Worm (Caenorhabditis elegans) whole organism, L2 larva: ENCODE measurements around the gene C06A1.3.

ENCODE experiments used
- ama-1 ChIP-seq: fragments of 150-350 bp; optimal IDR thresholded peaks from 2 replicates; lab custom pipeline; 2018; ENCODE audit warnings: inconsistent platforms
- dmd-4 ChIP-seq: sonication (generic microtip); optimal IDR thresholded peaks from 2 replicates; lab custom pipeline; 2017; ENCODE audit warnings: missing biosample characterization, missing genetic modification characterization
- lin-11 ChIP-seq: fragments of 150-350 bp; sonication (generic microtip); optimal IDR thresholded peaks from 2 replicates; lab custom pipeline; 2014; ENCODE audit warnings: missing biosample characterization, missing genetic modification characterization, inconsistent platforms, mixed read lengths
- mbf-1 ChIP-seq: sonication (generic microtip); optimal IDR thresholded peaks from 2 replicates; lab custom pipeline; 2017; ENCODE audit warnings: missing biosample characterization, missing genetic modification characterization
- nhr-11 ChIP-seq: fragments of 150-350 bp; optimal IDR thresholded peaks from 2 replicates; lab custom pipeline; 2014; ENCODE audit warnings: missing biosample characterization, missing genetic modification characterization
- unc-62 ChIP-seq: fragments of 150-350 bp; optimal IDR thresholded peaks from 2 replicates; lab custom pipeline; 2014; ENCODE audit warnings: missing biosample characterization, missing genetic modification reagents, missing genetic modification characterization

DNA sequence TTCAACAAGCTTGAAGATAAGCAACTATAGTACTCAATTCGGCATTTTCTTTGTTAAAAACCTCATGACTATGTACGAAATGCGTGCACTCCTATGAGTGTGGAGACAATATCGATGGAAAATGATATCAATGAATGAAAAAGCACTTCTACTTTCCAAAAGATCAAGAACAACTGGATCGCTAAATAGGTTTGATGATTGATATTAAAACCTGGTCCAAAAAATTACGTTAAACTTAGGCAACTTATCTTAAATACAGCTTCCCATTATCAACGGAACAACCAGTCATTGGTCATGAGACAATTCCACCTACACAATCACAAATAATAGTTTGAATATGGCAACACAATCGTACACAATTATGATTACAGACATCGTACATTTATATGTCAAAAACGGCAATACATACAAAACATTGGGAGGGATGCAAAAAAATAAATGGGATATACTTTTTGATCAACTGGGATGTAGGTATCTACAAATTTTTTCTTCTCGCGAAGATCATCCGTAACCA lies 12.3 kb upstream of the C06A1.3 start:
- no peak for TF ChIP-seq unc-62 (GFP tag; lab: Kevin White, UChicago)
- no peak for TF ChIP-seq nhr-11 (tag; lab: Kevin White, UChicago)
- no peak for TF ChIP-seq lin-11
- peak; percentile 7 for TF ChIP-seq ama-1
- no peak for TF ChIP-seq mbf-1 (tag; lab: Kevin White, UChicago)
- no peak for TF ChIP-seq dmd-4 (tag; lab: Kevin White, UChicago)
